Comparison of ENCODE assay signal across 4 worm cellular contexts in the genomic region with DNA sequence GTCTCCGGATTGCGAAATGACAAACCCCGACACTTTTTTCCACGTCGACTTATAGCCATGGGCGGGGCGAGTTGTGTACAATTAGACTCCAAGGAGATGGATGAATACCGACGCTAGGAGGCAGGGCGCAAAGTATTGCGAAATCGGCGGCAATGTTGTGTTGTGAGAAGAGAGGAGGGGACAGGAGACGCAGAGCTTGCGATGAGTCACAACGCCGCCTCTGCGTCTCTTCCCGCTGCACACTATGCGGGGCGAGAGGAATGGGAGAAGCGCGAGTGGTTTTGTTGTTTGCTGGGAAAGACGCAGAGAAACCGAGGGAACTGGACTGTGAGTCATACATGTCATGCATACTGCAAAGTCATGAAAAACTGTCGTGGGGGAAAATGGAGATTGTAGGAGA.
TF ChIP-seq lines count a peak whose summit lies in the region.

No protein-coding gene starts in this region.

TF ChIP-seq in whole organism, L2 larva, 48 proteins besides CTCF, POLR2A, EP300 and RAD21 (continues in another document):
- peak; percentile 100 for TF ChIP-seq fos-1 (tag; optimal IDR thresholded peaks at IDR 0.05; lab: Kevin White, UChicago)
- peak; percentile 83 for TF ChIP-seq lin-13 (GFP tag; optimal IDR thresholded peaks at IDR 0.05; lab: Kevin White, UChicago)
- peak; percentile 91 for TF ChIP-seq crh-2 (tag; optimal IDR thresholded peaks at IDR 0.05; lab: Kevin White, UChicago)
- no peak for TF ChIP-seq nhr-12 (tag; optimal IDR thresholded peaks at IDR 0.05; lab: Kevin White, UChicago)
- peak; percentile 83 for TF ChIP-seq C34F6.9 (tag; optimal IDR thresholded peaks at IDR 0.05; lab: Kevin White, UChicago)
- peak; percentile 75 for TF ChIP-seq skn-1 (tag; optimal IDR thresholded peaks at IDR 0.05; lab: Kevin White, UChicago)
- peak; percentile 100 for TF ChIP-seq nhr-129 (tag; optimal IDR thresholded peaks at IDR 0.05; lab: Kevin White, UChicago)
- TF ChIP-seq ceh-16 (tag; optimal IDR thresholded peaks at IDR 0.05; lab: Kevin White, UChicago), result peak; percentile 77
- peak; percentile 89 for TF ChIP-seq nhr-25 (tag; optimal IDR thresholded peaks at IDR 0.05; lab: Kevin White, UChicago)
- peak; percentile 70 to 79 for TF ChIP-seq lsy-2 (tag; optimal IDR thresholded peaks at IDR 0.05; lab: Kevin White, UChicago)
- peak; percentile 79 for TF ChIP-seq lin-11 (tag; optimal IDR thresholded peaks at IDR 0.05; lab: Kevin White, UChicago)
- TF ChIP-seq egl-27 (tag; optimal IDR thresholded peaks at IDR 0.05; lab: Kevin White, UChicago), result peak; percentile 68
- TF ChIP-seq ztf-4 (tag; optimal IDR thresholded peaks at IDR 0.05; lab: Kevin White, UChicago), result peak; percentile 84
- peak; percentile 67 for TF ChIP-seq gmeb-1 (tag; optimal IDR thresholded peaks at IDR 0.05; lab: Kevin White, UChicago)
- TF ChIP-seq unc-62 (GFP tag; optimal IDR thresholded peaks at IDR 0.05; lab: Kevin White, UChicago), result peak; percentile 59
- peak; percentile 22 for TF ChIP-seq snpc-4 (tag; optimal IDR thresholded peaks at IDR 0.05; lab: Kevin White, UChicago)
- no peak for TF ChIP-seq dmd-4 (tag; optimal IDR thresholded peaks at IDR 0.05; lab: Kevin White, UChicago)
- peak; percentile 54 for TF ChIP-seq sem-4 (tag; optimal IDR thresholded peaks at IDR 0.05; lab: Kevin White, UChicago)
- TF ChIP-seq unc-55 (GFP tag; optimal IDR thresholded peaks at IDR 0.05; lab: Kevin White, UChicago), result peak; percentile 76
- TF ChIP-seq blmp-1 (tag; optimal IDR thresholded peaks at IDR 0.05; lab: Kevin White, UChicago; ENCODE audit: insufficient read depth), result peak; percentile 81
- TF ChIP-seq F13H6.1 (tag; optimal IDR thresholded peaks at IDR 0.05; lab: Kevin White, UChicago), result peak; percentile 96

TF ChIP-seq in whole organism, L4 larva, 104 proteins besides CTCF, POLR2A, EP300 and RAD21 (continues in another document):
- TF ChIP-seq lin-38 (GFP tag; IDR thresholded peaks at IDR 0.05; lab: Robert Waterston, UW) (peak; percentile 66), ZK337.2 (GFP tag; IDR thresholded peaks at IDR 0.05; lab: Robert Waterston, UW) (no peak), F37D6.2 (tag; optimal IDR thresholded peaks at IDR 0.05; lab: Kevin White, UChicago) (peak; percentile 78), rbr-2 (tag; optimal IDR thresholded peaks at IDR 0.05; lab: Kevin White, UChicago) (peak; percentile 93), nhr-42 (GFP tag; IDR thresholded peaks at IDR 0.05; lab: Robert Waterston, UW) (no peak; the same call in 1 of the 2 replicates), hlh-11 (tag; optimal IDR thresholded peaks at IDR 0.05; lab: Kevin White, UChicago) (peak; percentile 99), arid-1 (GFP tag; conservative IDR thresholded peaks at IDR 0.05; lab: Robert Waterston, UW) (peak; percentile 86), php-3 (GFP tag; IDR thresholded peaks at IDR 0.05; lab: Robert Waterston, UW) (peak; percentile 77), lir-3 (tag; optimal IDR thresholded peaks at IDR 0.05; lab: Kevin White, UChicago) (peak; percentile 10), ceh-82 (tag; optimal IDR thresholded peaks at IDR 0.05; lab: Kevin White, UChicago) (no peak), mxl-2 (GFP tag; conservative IDR thresholded peaks at IDR 0.05; lab: Robert Waterston, UW) (peak; percentile 78; the same call in 1 of the 2 replicates), ceh-20 (GFP tag; IDR thresholded peaks at IDR 0.05; lab: Robert Waterston, UW) (peak; percentile 90), jun-1 (tag; optimal IDR thresholded peaks at IDR 0.05; lab: Kevin White, UChicago) (peak; percentile 96), spr-1 (tag; optimal IDR thresholded peaks at IDR 0.05; lab: Kevin White, UChicago) (peak; percentile 79), unc-39 (tag; optimal IDR thresholded peaks at IDR 0.05; lab: Kevin White, UChicago) (no peak), cey-2 (tag; optimal IDR thresholded peaks at IDR 0.05; lab: Kevin White, UChicago; ENCODE audit: borderline replicate concordance, insufficient read depth) (peak; percentile 2), nhr-102 (tag; optimal IDR thresholded peaks at IDR 0.05; lab: Kevin White, UChicago) (peak; percentile 80), nhr-48 (tag; optimal IDR thresholded peaks at IDR 0.05; lab: Kevin White, UChicago) (peak; percentile 90), ama-1 (optimal IDR thresholded peaks at IDR 0.05; lab: Kevin White, UChicago) (no peak), zag-1 (tag; optimal IDR thresholded peaks at IDR 0.05; lab: Kevin White, UChicago) (no peak), hif-1 (tag; optimal IDR thresholded peaks at IDR 0.05; lab: Kevin White, UChicago) (peak; percentile 27 to 89), ceh-44 (GFP tag; IDR thresholded peaks at IDR 0.05; lab: Robert Waterston, UW) (no peak)

TF ChIP-seq in whole organism, late embryonic, 69 proteins besides CTCF, POLR2A, EP300 and RAD21 (continues in another document):
- TF ChIP-seq fkh-6 (tag; optimal IDR thresholded peaks at IDR 0.05; lab: Kevin White, UChicago), result no peak
- TF ChIP-seq lim-6 (tag; optimal IDR thresholded peaks at IDR 0.05; lab: Kevin White, UChicago), result peak; percentile 11
- peak; percentile 80 for TF ChIP-seq pros-1 (tag; optimal IDR thresholded peaks at IDR 0.05; lab: Kevin White, UChicago)
- TF ChIP-seq K09A11.1 (tag; optimal IDR thresholded peaks at IDR 0.05; lab: Kevin White, UChicago; ENCODE audit: insufficient read depth), result no peak
- TF ChIP-seq ztf-16 (tag; optimal IDR thresholded peaks at IDR 0.05; lab: Kevin White, UChicago), result no peak
- no peak for TF ChIP-seq ceh-45 (GFP tag; IDR thresholded peaks at IDR 0.05; lab: Robert Waterston, UW)
- peak; percentile 88 for TF ChIP-seq hlh-30 (tag; optimal IDR thresholded peaks at IDR 0.05; lab: Kevin White, UChicago; ENCODE audit: insufficient read depth)
- TF ChIP-seq sox-2 (GFP tag; IDR thresholded peaks at IDR 0.05; lab: Robert Waterston, UW), result no peak
- TF ChIP-seq ceh-9 (tag; optimal IDR thresholded peaks at IDR 0.05; lab: Kevin White, UChicago), result no peak
- peak; percentile 98 for TF ChIP-seq unc-55 (GFP tag; optimal IDR thresholded peaks at IDR 0.05; lab: Kevin White, UChicago)
- TF ChIP-seq ceh-19 (GFP tag; optimal IDR thresholded peaks at IDR 0.05; lab: Kevin White, UChicago), result peak; percentile 65
- TF ChIP-seq ceh-14 (tag; optimal IDR thresholded peaks at IDR 0.05; lab: Kevin White, UChicago), result peak; percentile 40
- peak; percentile 50 for TF ChIP-seq unc-42 (tag; optimal IDR thresholded peaks at IDR 0.05; lab: Kevin White, UChicago)
- peak; percentile 69 for TF ChIP-seq pqm-1 (tag; optimal IDR thresholded peaks at IDR 0.05; lab: Kevin White, UChicago)
- TF ChIP-seq rnt-1 (tag; optimal IDR thresholded peaks at IDR 0.05; lab: Kevin White, UChicago), result peak; percentile 82
- no peak for TF ChIP-seq dmd-4 (tag; optimal IDR thresholded peaks at IDR 0.05; lab: Kevin White, UChicago; ENCODE audit: borderline replicate concordance)
- TF ChIP-seq pax-1 (tag; optimal IDR thresholded peaks at IDR 0.05; lab: Kevin White, UChicago), result peak; percentile 31
- TF ChIP-seq sox-4 (tag; optimal IDR thresholded peaks at IDR 0.05; lab: Kevin White, UChicago), result no peak
- peak; percentile 67 for TF ChIP-seq syd-9 (tag; optimal IDR thresholded peaks at IDR 0.05; lab: Kevin White, UChicago)
- TF ChIP-seq T23F11.4 (GFP tag; optimal IDR thresholded peaks at IDR 0.05; lab: Kevin White, UChicago), result peak; percentile 34
- no peak for TF ChIP-seq pat-9 (tag; optimal IDR thresholded peaks at IDR 0.05; lab: Kevin White, UChicago)
- no peak for TF ChIP-seq hlh-13 (GFP tag; optimal IDR thresholded peaks at IDR 0.05; lab: Kevin White, UChicago)
- peak; percentile 82 for TF ChIP-seq ceh-18 (tag; optimal IDR thresholded peaks at IDR 0.05; lab: Kevin White, UChicago)
- TF ChIP-seq lin-11 (tag; optimal IDR thresholded peaks at IDR 0.05; lab: Kevin White, UChicago), result no peak

TF ChIP-seq in whole organism, mixed stage, embryonic, 35 proteins besides CTCF, POLR2A, EP300 and RAD21 (continues in another document):
- TF ChIP-seq lin-32 (GFP tag; optimal IDR thresholded peaks at IDR 0.05; lab: Kevin White, UChicago) (no peak), nhr-2 (tag; optimal IDR thresholded peaks at IDR 0.05; lab: Kevin White, UChicago) (no peak), ham-2 (GFP tag; optimal IDR thresholded peaks at IDR 0.05; lab: Kevin White, UChicago) (peak; percentile 81), mab-5 (tag; optimal IDR thresholded peaks at IDR 0.05; lab: Kevin White, UChicago) (no peak), drap-1 (GFP tag; optimal IDR thresholded peaks at IDR 0.05; lab: Kevin White, UChicago) (peak; percentile 69), lin-13 (tag; optimal IDR thresholded peaks at IDR 0.05; lab: Kevin White, UChicago) (no peak), ceh-39 (tag; optimal IDR thresholded peaks at IDR 0.05; lab: Kevin White, UChicago) (no peak), ces-1 (GFP tag; optimal IDR thresholded peaks at IDR 0.05; lab: Kevin White, UChicago) (peak; percentile 52), blmp-1 (tag; optimal IDR thresholded peaks at IDR 0.05; lab: Kevin White, UChicago) (no peak), snpc-4 (tag; optimal IDR thresholded peaks at IDR 0.05; lab: Kevin White, UChicago) (no peak), ceh-43 (GFP tag; optimal IDR thresholded peaks at IDR 0.05; lab: Kevin White, UChicago) (no peak), unc-39 (tag; optimal IDR thresholded peaks at IDR 0.05; lab: Kevin White, UChicago) (no peak), mep-1 (tag; optimal IDR thresholded peaks at IDR 0.05; lab: Kevin White, UChicago) (peak; percentile 30), sem-2 (GFP tag; optimal IDR thresholded peaks at IDR 0.05; lab: Kevin White, UChicago) (no peak), bed-3 (GFP tag; optimal IDR thresholded peaks at IDR 0.05; lab: Kevin White, UChicago) (no peak), zip-8 (tag; optimal IDR thresholded peaks at IDR 0.05; lab: Kevin White, UChicago) (no peak), elt-3 (tag; optimal IDR thresholded peaks at IDR 0.05; lab: Kevin White, UChicago) (peak; percentile 79), unc-120 (tag; optimal IDR thresholded peaks at IDR 0.05; lab: Kevin White, UChicago; ENCODE audit: poor library complexity, severe bottlenecking) (peak; percentile 31), mls-2 (tag; optimal IDR thresholded peaks at IDR 0.05; lab: Kevin White, UChicago) (peak; percentile 40), nhr-237 (tag; optimal IDR thresholded peaks at IDR 0.05; lab: Kevin White, UChicago) (peak; percentile 84), pha-4 (tag; optimal IDR thresholded peaks at IDR 0.05; lab: Kevin White, UChicago) (peak; percentile 79), lsy-2 (tag; optimal IDR thresholded peaks at IDR 0.05; lab: Kevin White, UChicago) (peak; percentile 56), ztf-11 (tag; optimal IDR thresholded peaks at IDR 0.05; lab: Kevin White, UChicago) (peak; percentile 24), cnd-1 (tag; optimal IDR thresholded peaks at IDR 0.05; lab: Kevin White, UChicago) (no peak), flh-1 (GFP tag; optimal IDR thresholded peaks at IDR 0.05; lab: Kevin White, UChicago) (no peak), hlh-1 (tag; optimal IDR thresholded peaks at IDR 0.05; lab: Kevin White, UChicago) (peak; percentile 58), unc-62 (GFP tag; optimal IDR thresholded peaks at IDR 0.05; lab: Kevin White, UChicago) (peak; percentile 79), nhr-76 (tag; optimal IDR thresholded peaks at IDR 0.05; lab: Kevin White, UChicago) (no peak), M03D4.4 (tag; optimal IDR thresholded peaks at IDR 0.05; lab: Kevin White, UChicago) (peak; percentile 66)
